Worm (Caenorhabditis elegans): ENCODE measurements around the gene shk-1.

shk-1 gene

ce11 chrII:9738820-9739219, 19.2 kb upstream of the shk-1 start (continued):
- TF ChIP-seq ceh-62 (tag; optimal IDR thresholded peaks at IDR 0.05) (no peak), F10B5.3 (tag; optimal IDR thresholded peaks at IDR 0.05) (no peak), ztf-7 (tag; optimal IDR thresholded peaks at IDR 0.05) (no peak), Y48G9A.11 (GFP tag; IDR thresholded peaks at IDR 0.05) (no peak), mxl-3 (GFP tag; optimal IDR thresholded peaks at IDR 0.05) (peak; percentile 61), daf-8 (GFP tag; IDR thresholded peaks at IDR 0.05) (no peak), mdt-29 (GFP tag; IDR thresholded peaks at IDR 0.05) (no peak), snpc-4 (tag; optimal IDR thresholded peaks at IDR 0.05) (no peak), gei-8 (GFP tag; optimal IDR thresholded peaks at IDR 0.05) (peak; percentile 56), Y5F2A.4 (GFP tag; optimal IDR thresholded peaks at IDR 0.05) (no peak), ama-1 (optimal IDR thresholded peaks at IDR 0.05) (peak; percentile 65), saeg-2 (GFP tag; IDR thresholded peaks at IDR 0.05) (0 out of 2 replicates have a peak, but pooled peaks have one; percentile 15), dmd-8 (GFP tag; IDR thresholded peaks at IDR 0.05) (no peak), nhr-25 (tag; optimal IDR thresholded peaks at IDR 0.05; ENCODE audit: borderline replicate concordance, insufficient read depth) (no peak)

ce11 chrII:9740552-9740951, 17.5 kb upstream of the shk-1 start:
- TF ChIP-seq set-16 (GFP tag; IDR thresholded peaks at IDR 0.05) (no peak), mes-2 (tag; optimal IDR thresholded peaks at IDR 0.05; ENCODE audit: poor library complexity, severe bottlenecking) (no peak), hmg-1.1 (GFP tag; IDR thresholded peaks at IDR 0.05) (0 out of 2 replicates have a peak, but pooled peaks have one; percentile 21), Y105C5A.15 (GFP tag; IDR thresholded peaks at IDR 0.05) (no peak), nhr-10 (tag; optimal IDR thresholded peaks at IDR 0.05) (peak; percentile 52), dve-1 (tag; optimal IDR thresholded peaks at IDR 0.05; ENCODE audit: insufficient read depth) (peak; percentile 88), lim-7 (GFP tag; IDR thresholded peaks at IDR 0.05) (no peak), sdz-12 (GFP tag; optimal IDR thresholded peaks at IDR 0.05) (no peak), hlh-11 (tag; optimal IDR thresholded peaks at IDR 0.05) (peak; percentile 80), egl-43 (GFP tag; IDR thresholded peaks at IDR 0.05) (no peak), dmd-6 (GFP tag; IDR thresholded peaks at IDR 0.05) (peak; percentile 73), ama-1 (optimal IDR thresholded peaks at IDR 0.05) (no peak), dmd-9 (GFP tag; IDR thresholded peaks at IDR 0.05) (no peak), hif-1 (tag; optimal IDR thresholded peaks at IDR 0.05) (no peak), zfp-2 (tag; optimal IDR thresholded peaks at IDR 0.05) (no peak), nhr-48 (tag; optimal IDR thresholded peaks at IDR 0.05) (no peak), ceh-82 (tag; optimal IDR thresholded peaks at IDR 0.05) (no peak), tra-1 (GFP tag; IDR thresholded peaks at IDR 0.05) (0 out of 2 replicates have a peak, but pooled peaks have one; percentile 48), duxl-1 (tag; optimal IDR thresholded peaks at IDR 0.05; ENCODE audit: poor library complexity) (no peak), mdl-1 (tag; optimal IDR thresholded peaks at IDR 0.05) (peak in 1 of 2 experiments; percentile 46), ceh-28 (tag; optimal IDR thresholded peaks at IDR 0.05) (no peak), ctbp-1 (GFP tag; IDR thresholded peaks at IDR 0.05) (no peak), ceh-20 (GFP tag; IDR thresholded peaks at IDR 0.05) (no peak), jun-1 (tag; optimal IDR thresholded peaks at IDR 0.05) (no peak), pha-4 (GFP tag; IDR thresholded peaks at IDR 0.05) (no peak), pha-4 (tag; optimal IDR thresholded peaks at IDR 0.05) (no peak), spr-3 (GFP tag; optimal IDR thresholded peaks at IDR 0.05) (no peak), mxl-2 (GFP tag; conservative IDR thresholded peaks at IDR 0.05) (no peak), T26A8.4 (GFP tag; IDR thresholded peaks at IDR 0.05) (no peak), pqm-1 (tag; optimal IDR thresholded peaks at IDR 0.05) (peak; percentile 90), ceh-44 (GFP tag; IDR thresholded peaks at IDR 0.05) (no peak), nhr-111 (GFP tag; optimal IDR thresholded peaks at IDR 0.05) (no peak), nhr-77 (tag; optimal IDR thresholded peaks at IDR 0.05) (peak; percentile 39), F26F4.8 (GFP tag; conservative IDR thresholded peaks at IDR 0.05) (no peak), daf-8 (GFP tag; IDR thresholded peaks at IDR 0.05) (no peak), mdt-29 (GFP tag; IDR thresholded peaks at IDR 0.05) (no peak), daf-16 (GFP tag; optimal IDR thresholded peaks at IDR 0.05) (peak in 1 of 2 experiments; percentile 24), daf-16 (tag; optimal IDR thresholded peaks at IDR 0.05) (peak; percentile 87), vab-7 (GFP tag; IDR thresholded peaks at IDR 0.05) (no peak)

Measured in whole organism, L4 larva.